Fruit fly (Drosophila melanogaster) whole organism, embryonic: ENCODE results near the gene Tom40.

Source experiments
- Antp ChIP-seq: fragments of 200-800 bp; sonication (Bioruptor generic); optimal IDR thresholded peaks from 3 replicates; lab custom pipeline; 2016; ENCODE audit warnings: missing biosample characterization, missing genetic modification characterization
- Atf-2 ChIP-seq: fragments of 200-800 bp; sonication (Bioruptor generic); optimal IDR thresholded peaks from 2 replicates; lab custom pipeline; 2016; ENCODE audit warnings: missing biosample characterization, missing genetic modification characterization
- B-H1 ChIP-seq: fragments of 200-800 bp; sonication (Bioruptor generic); IDR thresholded peaks from 3 replicates; pipeline ENCODE4 v1.3.6; 2022; ENCODE audit warnings: missing biosample characterization, missing genetic modification characterization
- B-H2 ChIP-seq: fragments of 200-800 bp; sonication (Bioruptor generic); optimal IDR thresholded peaks from 2 replicates; lab custom pipeline; 2018; ENCODE audit warnings: missing biosample characterization, mild to moderate bottlenecking, missing genetic modification characterization
- BtbVII ChIP-seq: fragments of 200-800 bp; sonication (Bioruptor generic); optimal IDR thresholded peaks from 3 replicates; lab custom pipeline; 2017; ENCODE audit warnings: missing biosample characterization, mild to moderate bottlenecking, missing genetic modification characterization
- CG10431 ChIP-seq: fragments of 200-800 bp; sonication (Bioruptor generic); optimal IDR thresholded peaks from 3 replicates; lab custom pipeline; 2018; ENCODE audit warnings: missing biosample characterization, mild to moderate bottlenecking, missing genetic modification characterization
- CG11093 ChIP-seq: fragments of 200-800 bp; sonication (Bioruptor generic); IDR thresholded peaks from 3 replicates; pipeline ENCODE4 v1.3.6; 2022; ENCODE audit warnings: missing biosample characterization, missing genetic modification characterization
- CG11456 ChIP-seq: fragments of 200-800 bp; sonication (Bioruptor generic); IDR thresholded peaks from 3 replicates; pipeline ENCODE4 v1.3.6; 2022; ENCODE audit warnings: missing biosample characterization, missing genetic modification characterization
- CG12219 ChIP-seq: fragments of 200-800 bp; sonication (Bioruptor generic); optimal IDR thresholded peaks from 3 replicates; lab custom pipeline; 2018; ENCODE audit warnings: missing biosample characterization, mild to moderate bottlenecking, missing genetic modification characterization
- CG12659 ChIP-seq: fragments of 200-800 bp; sonication (Bioruptor generic); optimal IDR thresholded peaks from 3 replicates; lab custom pipeline; 2017; ENCODE audit warnings: mild to moderate bottlenecking, missing biosample characterization, missing genetic modification reagents, missing genetic modification characterization
- CG13287 ChIP-seq: fragments of 200-800 bp; sonication (Bioruptor generic); IDR thresholded peaks from 2 replicates; pipeline ENCODE4 v1.3.6; 2022; ENCODE audit warnings: missing biosample characterization, missing genetic modification characterization; ENCODE audit not compliant: partially characterized antibody
- CG1529 ChIP-seq: fragments of 200-800 bp; sonication (Bioruptor generic); optimal IDR thresholded peaks from 3 replicates; lab custom pipeline; 2018; ENCODE audit warnings: missing biosample characterization, missing genetic modification characterization
- CG1603 ChIP-seq: fragments of 200-800 bp; sonication (Bioruptor generic); optimal IDR thresholded peaks from 2 replicates; lab custom pipeline; 2019; ENCODE audit warnings: missing biosample characterization, mild to moderate bottlenecking, missing genetic modification characterization, moderate library complexity
- CG17568 ChIP-seq: fragments of 200-800 bp; sonication (Bioruptor generic); optimal IDR thresholded peaks from 2 replicates; lab custom pipeline; 2018; ENCODE audit warnings: missing biosample characterization, mild to moderate bottlenecking, missing genetic modification characterization, moderate library complexity
- CG17612 ChIP-seq: fragments of 200-800 bp; sonication (Bioruptor generic); IDR thresholded peaks from 2 replicates; pipeline ENCODE4 v1.3.6; 2022; ENCODE audit warnings: missing biosample characterization, missing genetic modification characterization
- CG17912 ChIP-seq: fragments of 200-800 bp; sonication (Bioruptor generic); optimal IDR thresholded peaks from 2 replicates; lab custom pipeline; 2018; ENCODE audit warnings: missing biosample characterization, mild to moderate bottlenecking, missing genetic modification characterization
- CG3065 ChIP-seq: fragments of 200-800 bp; sonication (Bioruptor generic); optimal IDR thresholded peaks from 2 replicates; lab custom pipeline; 2016; ENCODE audit warnings: missing biosample characterization, missing genetic modification characterization
- CG3726 ChIP-seq: fragments of 200-800 bp; sonication (Bioruptor generic); IDR thresholded peaks from 3 replicates; pipeline ENCODE4, ENCODE4 v1.3.6; 2022; ENCODE audit warnings: missing biosample characterization, missing genetic modification characterization
- CG4328 ChIP-seq: fragments of 200-800 bp; sonication (Bioruptor generic); optimal IDR thresholded peaks from 3 replicates; lab custom pipeline; 2017; ENCODE audit warnings: missing biosample characterization, missing genetic modification reagents, missing genetic modification characterization
- CG4707 ChIP-seq: fragments of 200-800 bp; sonication (Bioruptor generic); optimal IDR thresholded peaks from 2 replicates; lab custom pipeline; 2018; ENCODE audit warnings: missing biosample characterization, mild to moderate bottlenecking, missing genetic modification characterization, moderate library complexity
- CG4820 ChIP-seq: fragments of 200-800 bp; sonication (Bioruptor generic); optimal IDR thresholded peaks from 3 replicates; lab custom pipeline; 2016; ENCODE audit warnings: missing biosample characterization, missing genetic modification characterization
- CG7357 ChIP-seq: fragments of 200-800 bp; sonication (Bioruptor generic); IDR thresholded peaks from 3 replicates; pipeline ENCODE4 v1.3.6; 2022; ENCODE audit warnings: missing biosample characterization, missing genetic modification characterization
- Dfd ChIP-seq, 2 experiments: fragments of >200 bp; optimal IDR thresholded peaks; 2 replicates each; lab custom pipeline; 2017; ENCODE audit warnings: missing biosample characterization in 2 of 2, missing genetic modification characterization in 2 of 2
- H15 ChIP-seq: fragments of 200-800 bp; sonication (Bioruptor generic); IDR thresholded peaks from 3 replicates; pipeline ENCODE4 v1.3.6; 2022; ENCODE audit warnings: missing biosample characterization, missing genetic modification characterization
- HLH4C ChIP-seq: fragments of 200-800 bp; sonication (Bioruptor generic); IDR thresholded peaks from 3 replicates; pipeline ENCODE4 v1.3.6; 2022; ENCODE audit warnings: missing biosample characterization, missing genetic modification characterization; ENCODE audit not compliant: partially characterized antibody
- HmgD ChIP-seq: fragments of 200-800 bp; sonication (Bioruptor generic); optimal IDR thresholded peaks from 3 replicates; lab custom pipeline; 2016; ENCODE audit warnings: missing biosample characterization, missing genetic modification characterization
- Mes4 ChIP-seq: fragments of 200-800 bp; sonication (Bioruptor generic); optimal IDR thresholded peaks from 2 replicates; lab custom pipeline; 2016; ENCODE audit warnings: missing biosample characterization, missing genetic modification characterization
- NFAT ChIP-seq: fragments of 200-800 bp; sonication (Bioruptor generic); IDR thresholded peaks from 2 replicates; pipeline ENCODE4 v1.3.6; 2022; ENCODE audit warnings: missing biosample characterization, missing genetic modification characterization
- Opbp ChIP-seq: fragments of 200-800 bp; sonication (Bioruptor generic); IDR thresholded peaks from 3 replicates; pipeline ENCODE4 v1.3.6; 2022; ENCODE audit warnings: missing biosample characterization, missing genetic modification characterization; ENCODE audit not compliant: partially characterized antibody
- Rfx ChIP-seq: fragments of 200-800 bp; sonication (Bioruptor generic); IDR thresholded peaks from 2 replicates; pipeline ENCODE4 v1.3.6; 2022; ENCODE audit warnings: missing biosample characterization, missing genetic modification characterization
- ab ChIP-seq: fragments of 200-800 bp; sonication (Bioruptor generic); optimal IDR thresholded peaks from 2 replicates; lab custom pipeline; 2016; ENCODE audit warnings: missing biosample characterization, missing genetic modification characterization
- ato ChIP-seq: fragments of 200-800 bp; sonication (Bioruptor generic); IDR thresholded peaks from 2 replicates; pipeline ENCODE4 v1.3.6; 2022; ENCODE audit warnings: missing biosample characterization, missing genetic modification characterization; ENCODE audit not compliant: partially characterized antibody
- br ChIP-seq: fragments of >200 bp; optimal IDR thresholded peaks from 2 replicates; lab custom pipeline; 2017
- bsh ChIP-seq, 2 experiments: fragments of 200-800 bp; sonication (Bioruptor generic); optimal IDR thresholded peaks; 2 replicates each; lab custom pipeline; 2017 to 2018; ENCODE audit warnings: mild to moderate bottlenecking in 2 of 2, missing biosample characterization in 2 of 2, missing genetic modification characterization in 2 of 2, moderate library complexity in 1 of 2
- cato ChIP-seq: fragments of 200-800 bp; sonication (Bioruptor generic); optimal IDR thresholded peaks from 2 replicates; lab custom pipeline; 2016; ENCODE audit warnings: missing biosample characterization, missing genetic modification characterization, borderline replicate concordance
- corto ChIP-seq: fragments of 200-800 bp; sonication (Bioruptor generic); optimal IDR thresholded peaks from 2 replicates; lab custom pipeline; 2016; ENCODE audit warnings: missing biosample characterization, mild to moderate bottlenecking, missing genetic modification characterization, moderate library complexity
- ems ChIP-seq: fragments of 200-800 bp; sonication (Bioruptor generic); optimal IDR thresholded peaks from 3 replicates; lab custom pipeline; 2016; ENCODE audit warnings: missing biosample characterization, missing genetic modification characterization
- h ChIP-seq: fragments of >200 bp; optimal IDR thresholded peaks from 2 replicates; lab custom pipeline; 2017
- knrl ChIP-seq: fragments of 200-800 bp; sonication (Bioruptor generic); IDR thresholded peaks from 3 replicates; pipeline ENCODE4 v1.3.6; 2022; ENCODE audit warnings: missing biosample characterization, missing genetic modification characterization; ENCODE audit not compliant: partially characterized antibody
- nmo ChIP-seq: fragments of 200-800 bp; sonication (Bioruptor generic); optimal IDR thresholded peaks from 2 replicates; lab custom pipeline; 2018; ENCODE audit warnings: missing biosample characterization, mild to moderate bottlenecking, missing genetic modification characterization, moderate library complexity
- p53 ChIP-seq: fragments of 200-800 bp; sonication (Bioruptor generic); optimal IDR thresholded peaks from 2 replicates; lab custom pipeline; 2016; ENCODE audit warnings: missing biosample characterization, missing genetic modification characterization
- peb ChIP-seq: fragments of 200-800 bp; sonication (Bioruptor generic); IDR thresholded peaks from 2 replicates; pipeline ENCODE4 v1.3.6; 2022; ENCODE audit warnings: missing biosample characterization, missing genetic modification characterization
- psq ChIP-seq: fragments of 200-800 bp; sonication (Bioruptor generic); optimal IDR thresholded peaks from 2 replicates; lab custom pipeline; 2017; ENCODE audit warnings: missing biosample characterization, missing genetic modification characterization
- sna ChIP-seq: fragments of 200-800 bp; sonication (Bioruptor generic); IDR thresholded peaks from 2 replicates; pipeline ENCODE4 v1.3.6; 2022; ENCODE audit warnings: missing biosample characterization, missing genetic modification characterization; ENCODE audit not compliant: partially characterized antibody
- sr ChIP-seq: fragments of 200-800 bp; sonication (Bioruptor generic); IDR thresholded peaks from 3 replicates; pipeline ENCODE4 v1.3.6; 2022; ENCODE audit warnings: missing biosample characterization, missing genetic modification characterization
- ssp ChIP-seq: fragments of 200-800 bp; sonication (Bioruptor generic); IDR thresholded peaks from 2 replicates; pipeline ENCODE4 v1.3.6; 2022; ENCODE audit warnings: missing biosample characterization, missing genetic modification characterization
- sug ChIP-seq: fragments of 200-800 bp; optimal IDR thresholded peaks from 2 replicates; lab custom pipeline; 2019; ENCODE audit warnings: missing biosample characterization, mild to moderate bottlenecking, missing genetic modification characterization, moderate library complexity
- wdn ChIP-seq: fragments of 200-800 bp; sonication (Bioruptor generic); IDR thresholded peaks from 2 replicates; pipeline ENCODE4 v1.3.6; 2022; ENCODE audit warnings: missing biosample characterization, missing genetic modification characterization
- zfh2 ChIP-seq: fragments of 200-800 bp; sonication (Bioruptor generic); optimal IDR thresholded peaks from 2 replicates; lab custom pipeline; 2016; ENCODE audit warnings: missing biosample characterization, missing genetic modification characterization

Gene Tom40

dm6 chrX:7706398-7707349 lies 30.0 kb upstream of the Tom40 start (continued):
- TF ChIP-seq ab (no peak), bsh (GFP tag; optimal IDR thresholded peaks at IDR 0.05; lab: Kevin White, UChicago) (peak; percentile 97 to 98), Mes4 (GFP tag; lab: Kevin White, UChicago) (peak; percentile 52), NFAT (GFP tag; lab: Robert Waterston, UW) (peak; percentile 98), knrl (no peak; the same call in 2 of the 3 replicates), HmgD (GFP tag; lab: Kevin White, UChicago) (no peak), CG3065 (GFP tag; lab: Kevin White, UChicago) (peak; percentile 94), h (no peak), CG17912 (GFP tag; lab: Kevin White, UChicago) (peak; percentile 97), HLH4C (GFP tag; lab: Robert Waterston, UW) (no peak), p53 (GFP tag; lab: Kevin White, UChicago) (no peak), CG7357 (GFP tag; lab: Robert Waterston, UW) (peak; percentile 95), CG1603 (tag; lab: Kevin White, UChicago) (peak; percentile 91), CG4820 (peak; percentile 92), BtbVII (GFP tag; lab: Kevin White, UChicago) (peak; percentile 97), CG4707 (GFP tag; lab: Kevin White, UChicago) (peak; percentile 92), CG10431 (peak; percentile 91), CG12219 (GFP tag; lab: Kevin White, UChicago) (peak; percentile 97), CG3726 (GFP tag; lab: Robert Waterston, UW) (peak; percentile 96), CG11456 (GFP tag; lab: Robert Waterston, UW) (peak; percentile 98), sr (GFP tag; lab: Robert Waterston, UW) (peak; percentile 91), CG17568 (GFP tag; lab: Kevin White, UChicago) (peak; percentile 97), corto (GFP tag; lab: Kevin White, UChicago) (peak; percentile 88), CG13287 (GFP tag; lab: Robert Waterston, UW) (peak; percentile 25; the same call in 1 of the 2 replicates), sna (no peak), Rfx (GFP tag; lab: Robert Waterston, UW) (peak; percentile 99), CG1529 (GFP tag; lab: Kevin White, UChicago) (peak; percentile 93), Atf-2 (GFP tag; lab: Kevin White, UChicago) (peak; percentile 56), ems (peak; percentile 84), sug (tag; lab: Kevin White, UChicago) (peak; percentile 99), br (lab: Kevin White, UChicago) (no peak), Opbp (GFP tag; lab: Robert Waterston, UW) (no peak), cato (GFP tag; lab: Kevin White, UChicago) (peak; percentile 87), CG11093 (GFP tag; lab: Robert Waterston, UW) (peak; percentile 97), nmo (GFP tag; lab: Kevin White, UChicago) (peak; percentile 98), Dfd (GFP tag; optimal IDR thresholded peaks at IDR 0.05; lab: Kevin White, UChicago) (no peak), CG4328 (GFP tag; lab: Kevin White, UChicago) (peak; percentile 99), zfh2 (GFP tag; lab: Kevin White, UChicago) (peak; percentile 85), CG12659 (peak; percentile 99), psq (GFP tag; lab: Kevin White, UChicago) (peak; percentile 93), Antp (GFP tag; lab: Kevin White, UChicago) (peak; percentile 72), B-H1 (GFP tag; lab: Robert Waterston, UW) (peak; percentile 97), B-H2 (GFP tag; lab: Kevin White, UChicago) (peak; percentile 100), peb (peak; percentile 97), wdn (peak; percentile 98), CG17612 (peak; percentile 97), H15 (GFP tag; lab: Robert Waterston, UW) (peak; percentile 98), ssp (GFP tag; lab: Robert Waterston, UW) (peak; percentile 92), ato (GFP tag; lab: Robert Waterston, UW) (no peak)
